Fruit fly (Drosophila melanogaster) whole organism, embryonic: ENCODE results near the gene Ldh.

ENCODE experiments used
- CG12219 ChIP-seq: fragments of 200-800 bp; sonication (Bioruptor generic); optimal IDR thresholded peaks from 3 replicates; lab custom pipeline; 2018; ENCODE audit warnings: missing biosample characterization, mild to moderate bottlenecking, missing genetic modification characterization
- CG33213 ChIP-seq: fragments of 200-800 bp; sonication (Bioruptor generic); optimal IDR thresholded peaks from 3 replicates; lab custom pipeline; 2016; ENCODE audit warnings: missing biosample characterization, missing genetic modification characterization
- CG4820 ChIP-seq: fragments of 200-800 bp; sonication (Bioruptor generic); optimal IDR thresholded peaks from 3 replicates; lab custom pipeline; 2016; ENCODE audit warnings: missing biosample characterization, missing genetic modification characterization
- CG6689 ChIP-seq: fragments of 200-800 bp; sonication (Bioruptor generic); IDR thresholded peaks from 2 replicates; pipeline ENCODE4 v1.3.6; 2022; ENCODE audit warnings: missing biosample characterization, missing genetic modification characterization
- CG8765 ChIP-seq: fragments of 200-800 bp; sonication (Bioruptor generic); IDR thresholded peaks from 2 replicates; pipeline ENCODE4 v1.3.6; 2022; ENCODE audit warnings: missing biosample characterization, missing genetic modification characterization
- Dek ChIP-seq: fragments of 200-800 bp; sonication (Bioruptor generic); optimal IDR thresholded peaks from 3 replicates; lab custom pipeline; 2019; ENCODE audit warnings: missing biosample characterization, mild to moderate bottlenecking, missing genetic modification characterization, moderate library complexity
- Sry-δ ChIP-seq: fragments of 200-800 bp; sonication (Bioruptor generic); optimal IDR thresholded peaks from 2 replicates; lab custom pipeline; 2016; ENCODE audit warnings: missing biosample characterization, missing genetic modification characterization
- al ChIP-seq: fragments of 200-800 bp; sonication (Bioruptor generic); IDR thresholded peaks from 2 replicates; pipeline ENCODE4 v1.3.6; 2022; ENCODE audit warnings: missing biosample characterization, missing genetic modification characterization
- bowl ChIP-seq: fragments of 200-800 bp; sonication (Bioruptor generic); IDR thresholded peaks from 2 replicates; pipeline ENCODE4 v1.3.6; 2022; ENCODE audit warnings: missing biosample characterization, missing genetic modification characterization
- gem ChIP-seq: fragments of 200-800 bp; sonication (Bioruptor generic); optimal IDR thresholded peaks from 2 replicates; lab custom pipeline; 2019; ENCODE audit warnings: missing biosample characterization, mild to moderate bottlenecking, missing genetic modification characterization, moderate library complexity
- gt ChIP-seq: fragments of 200-800 bp; sonication (Bioruptor generic); IDR thresholded peaks from 2 replicates; pipeline ENCODE4 v1.3.6; 2022; ENCODE audit warnings: missing biosample characterization, missing genetic modification characterization
- kay ChIP-seq: fragments of 200-800 bp; sonication (Bioruptor generic); optimal IDR thresholded peaks from 2 replicates; lab custom pipeline; 2016; ENCODE audit warnings: missing biosample characterization, missing genetic modification characterization
- nom ChIP-seq: fragments of 200-800 bp; sonication (Bioruptor generic); optimal IDR thresholded peaks from 2 replicates; lab custom pipeline; 2017; ENCODE audit warnings: missing biosample characterization, missing genetic modification characterization, mild to moderate bottlenecking, moderate library complexity, missing genetic modification reagents
- tap ChIP-seq: fragments of 200-800 bp; optimal IDR thresholded peaks from 3 replicates; lab custom pipeline; 2019; ENCODE audit warnings: missing biosample characterization, mild to moderate bottlenecking, missing genetic modification characterization, moderate library complexity

- no peak for TF ChIP-seq al (GFP tag; lab: Robert Waterston, UW)
- TF ChIP-seq CG4820 (GFP tag; lab: Kevin White, UChicago): no peak
- peak; percentile 19 for TF ChIP-seq nom (GFP tag; lab: Kevin White, UChicago)
- no peak for TF ChIP-seq CG33213 (GFP tag; lab: Kevin White, UChicago)
- no peak for TF ChIP-seq Dek (tag; lab: Kevin White, UChicago)
- no peak for TF ChIP-seq bowl
- TF ChIP-seq tap: no peak
- no peak for TF ChIP-seq CG12219 (GFP tag; lab: Kevin White, UChicago)
- no peak for TF ChIP-seq CG6689 (GFP tag; lab: Robert Waterston, UW)
- no peak for TF ChIP-seq gt (GFP tag; lab: Robert Waterston, UW)
- no peak for TF ChIP-seq CG8765 (GFP tag; lab: Robert Waterston, UW)
- TF ChIP-seq Sry-δ: no peak
- TF ChIP-seq kay: no peak
- TF ChIP-seq gem: peak; percentile 9
These were observed 3.8 kb upstream of the Ldh start for dm6 chr3L:6266321-6266720.
